Worm (Caenorhabditis elegans): ENCODE results near the gene dml-1.

Gene dml-1

DNA sequence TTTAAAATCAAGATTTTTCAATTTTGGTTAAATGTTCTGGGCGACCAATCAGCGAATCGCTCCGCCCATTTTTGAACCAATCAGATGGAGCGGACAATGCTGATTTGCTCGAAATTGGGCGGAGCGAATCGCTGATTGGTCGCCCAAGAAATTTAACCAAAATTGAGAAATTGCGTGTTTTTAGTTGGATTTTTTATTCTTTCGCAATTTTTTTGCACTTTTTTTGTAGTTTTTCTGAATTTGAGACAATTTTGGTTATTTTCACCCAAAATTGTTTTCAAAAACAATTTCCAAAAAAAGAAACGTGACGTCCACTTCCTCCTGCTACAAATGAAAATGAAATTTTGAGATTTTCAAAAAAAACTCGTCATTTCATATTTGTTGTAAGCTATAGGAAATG is at the start of gene dml-1:
Gene dml-1 (plus strand): TSS at position 301 of the 400 bp plus-strand sequence.
- no peak for TF ChIP-seq unc-62 (GFP tag; optimal IDR thresholded peaks at IDR 0.05)

DNA sequence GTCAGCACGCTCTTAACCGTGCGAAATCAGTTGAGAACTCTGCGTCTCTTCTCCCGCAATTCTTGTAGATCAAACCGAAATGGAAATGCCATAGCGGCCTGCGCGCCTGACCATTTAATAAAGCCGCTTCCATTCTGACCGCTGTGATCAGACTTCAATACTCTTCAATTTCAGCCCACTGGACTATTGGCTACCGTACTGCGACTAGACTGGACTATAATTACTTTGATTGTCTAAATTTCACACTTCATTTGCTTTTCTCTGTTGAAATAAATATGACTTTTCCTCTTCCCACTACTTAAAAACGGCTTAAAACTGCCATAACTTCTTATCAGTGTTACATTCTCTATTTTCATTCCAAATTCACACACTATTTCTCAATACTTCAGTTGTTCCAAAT is 48.4 kb upstream of the dml-1 start, which contains the start of gene Y54G2A.7:
Gene Y54G2A.7 (plus strand): TSS at position 301 of the 400 bp plus-strand sequence.
- TF ChIP-seq unc-62 (GFP tag; optimal IDR thresholded peaks at IDR 0.05), result no peak

DNA sequence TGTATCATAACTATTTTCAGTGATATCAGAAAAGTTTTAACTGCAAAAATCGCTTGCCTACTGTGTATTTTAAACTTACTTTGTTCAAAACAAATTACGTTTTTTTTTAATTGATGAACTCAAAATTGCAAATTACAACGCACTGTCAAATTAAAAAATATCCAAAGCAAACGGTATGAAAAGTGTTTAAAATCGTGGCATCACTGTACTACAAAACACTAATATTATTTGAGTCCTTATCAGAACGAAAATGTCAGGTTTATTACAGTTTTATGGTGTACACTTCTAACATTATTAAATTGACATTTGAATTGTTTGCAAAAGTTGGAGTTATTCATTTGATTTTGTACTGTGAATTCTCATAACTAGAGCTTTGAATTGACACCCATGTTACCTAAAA is 45.5 kb upstream of the dml-1 start, which contains the start of gene clec-83:
Gene clec-83 (minus strand): TSS at position 213 of the 400 bp plus-strand sequence.
- TF ChIP-seq unc-62 (GFP tag; optimal IDR thresholded peaks at IDR 0.05), result no peak

DNA sequence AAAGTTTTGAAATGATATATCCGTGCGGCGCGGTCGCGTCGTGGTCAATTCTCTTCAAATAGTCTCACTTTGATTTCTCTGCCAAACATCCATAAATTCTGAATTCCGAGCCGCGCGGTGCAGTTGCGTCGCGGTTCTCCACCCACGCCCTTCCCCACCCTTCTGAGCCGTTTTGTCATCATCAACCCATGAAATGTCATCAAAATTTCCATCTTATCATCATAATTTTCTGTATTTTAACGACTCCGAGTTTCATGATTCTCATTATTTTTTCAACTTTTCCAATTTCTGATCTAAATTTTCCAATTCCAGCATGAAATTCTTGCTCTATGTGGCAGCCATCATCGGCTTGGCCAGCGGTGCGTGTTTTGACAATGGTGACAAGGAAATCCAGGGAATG is 44.6 kb upstream of the dml-1 start, which contains the start of gene clec-84:
Gene clec-84 (plus strand): TSS at position 301 of the 400 bp plus-strand sequence.
- TF ChIP-seq unc-62 (GFP tag; optimal IDR thresholded peaks at IDR 0.05), result no peak

DNA sequence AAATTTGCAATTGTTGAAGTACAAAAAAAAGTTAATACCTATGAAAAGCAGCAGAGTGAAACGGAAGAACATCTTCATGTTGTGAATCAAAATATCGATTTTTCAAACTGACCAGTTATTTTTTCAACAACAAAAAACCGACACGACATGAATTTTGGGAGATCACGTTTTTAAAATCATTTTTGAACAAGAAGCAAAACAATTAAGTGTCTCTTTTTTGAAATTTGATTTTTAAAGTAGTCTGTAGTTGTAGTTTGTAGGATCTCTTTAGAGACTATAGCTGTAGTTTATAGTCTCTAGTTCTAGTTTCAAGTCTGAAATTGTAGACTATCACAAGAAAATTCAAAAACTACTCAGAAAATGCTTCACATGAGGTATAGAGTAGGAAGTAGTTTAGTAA is 42.9 kb upstream of the dml-1 start, which contains the start of gene Y54G2A.15:
Gene Y54G2A.15 (minus strand): TSS at position 101 of the 400 bp plus-strand sequence.
- no peak for TF ChIP-seq unc-62 (GFP tag; optimal IDR thresholded peaks at IDR 0.05)

DNA sequence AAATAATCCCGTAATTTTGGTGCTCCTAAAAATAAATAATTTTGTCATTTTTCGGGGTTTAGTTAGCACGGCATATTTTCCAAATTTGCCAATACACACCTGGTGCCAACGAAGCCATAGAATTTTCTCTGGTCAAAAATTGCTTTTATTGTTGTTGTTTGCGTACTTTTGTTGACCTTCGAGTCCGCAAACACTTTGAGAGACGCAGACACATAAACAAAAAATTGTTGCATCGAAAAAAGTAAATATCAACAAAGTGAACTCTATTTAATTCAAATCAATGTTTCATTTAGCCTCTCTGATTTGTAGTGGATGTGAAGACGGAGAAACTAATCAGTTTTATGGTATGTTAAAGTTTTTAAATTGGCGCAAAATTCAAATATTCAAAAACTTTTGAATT is 40.5 kb upstream of the dml-1 start, which contains the start of gene Y54G2A.40:
Gene Y54G2A.40 (plus strand): TSS at position 213 of the 400 bp plus-strand sequence.
- no peak for TF ChIP-seq unc-62 (GFP tag; optimal IDR thresholded peaks at IDR 0.05)

DNA sequence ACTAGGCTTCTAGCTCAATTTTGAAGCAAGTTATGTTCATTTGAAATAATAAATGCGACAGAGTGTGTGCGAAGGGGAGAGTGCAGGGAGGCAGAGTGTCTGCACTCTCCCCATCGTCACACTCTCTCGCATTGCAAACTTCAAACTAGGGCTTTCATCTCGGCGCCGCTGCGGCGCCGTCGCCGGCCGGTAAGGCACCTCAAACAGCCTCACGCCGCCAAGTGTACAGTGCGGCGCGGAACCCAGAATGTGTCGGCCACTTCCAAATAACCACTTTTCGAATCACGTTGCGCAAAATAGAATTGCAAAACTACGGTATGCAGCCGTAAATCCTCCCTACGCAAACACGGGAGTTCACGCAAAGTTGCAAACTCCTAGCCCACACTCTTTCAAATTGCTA is 37.5 kb upstream of the dml-1 start:
- no peak for TF ChIP-seq unc-62 (GFP tag; optimal IDR thresholded peaks at IDR 0.05)

DNA sequence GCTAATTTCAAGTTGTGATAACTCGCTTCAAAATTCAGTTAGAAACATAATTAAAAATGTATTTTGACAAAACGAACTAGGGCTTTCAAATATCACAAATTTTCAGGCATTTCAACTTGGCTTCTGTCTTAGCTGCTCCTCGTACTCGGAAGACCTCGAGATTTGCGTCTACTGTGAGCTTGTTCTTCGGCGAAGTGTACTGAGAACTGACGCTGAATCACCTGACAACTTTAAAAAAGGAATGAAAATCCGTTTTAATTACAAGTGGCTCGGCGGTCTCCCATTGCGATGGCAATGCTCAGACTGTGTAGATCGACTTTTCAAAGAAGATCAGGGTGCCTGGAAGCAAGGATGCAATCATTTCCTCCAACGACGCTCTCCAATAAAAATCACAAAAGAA is 36.2 kb upstream of the dml-1 start, which contains the start of gene clec-85:
Gene clec-85 (plus strand): TSS at position 301 of the 400 bp plus-strand sequence.
- no peak for TF ChIP-seq unc-62 (GFP tag; optimal IDR thresholded peaks at IDR 0.05)

DNA sequence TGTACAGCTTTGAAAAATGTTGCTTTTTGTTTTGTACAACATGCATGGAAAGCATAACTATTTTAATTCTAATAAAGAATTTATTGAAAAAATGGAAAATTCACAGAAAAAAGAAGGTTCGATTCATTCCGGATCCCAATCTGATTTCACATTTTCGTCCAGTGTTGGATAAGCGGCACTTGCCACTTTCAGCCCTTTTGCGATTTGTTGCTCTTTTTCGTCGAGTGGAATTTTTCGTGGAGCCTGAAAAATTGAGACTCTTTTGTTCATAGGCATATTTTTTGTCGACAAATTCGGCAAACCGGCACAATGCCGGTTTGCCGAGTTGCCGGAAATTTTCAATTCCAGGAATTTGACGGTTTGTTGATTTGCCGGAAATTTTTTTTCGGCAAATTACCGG is 35.1 kb upstream of the dml-1 start:
- TF ChIP-seq unc-62 (GFP tag; optimal IDR thresholded peaks at IDR 0.05), result no peak

DNA sequence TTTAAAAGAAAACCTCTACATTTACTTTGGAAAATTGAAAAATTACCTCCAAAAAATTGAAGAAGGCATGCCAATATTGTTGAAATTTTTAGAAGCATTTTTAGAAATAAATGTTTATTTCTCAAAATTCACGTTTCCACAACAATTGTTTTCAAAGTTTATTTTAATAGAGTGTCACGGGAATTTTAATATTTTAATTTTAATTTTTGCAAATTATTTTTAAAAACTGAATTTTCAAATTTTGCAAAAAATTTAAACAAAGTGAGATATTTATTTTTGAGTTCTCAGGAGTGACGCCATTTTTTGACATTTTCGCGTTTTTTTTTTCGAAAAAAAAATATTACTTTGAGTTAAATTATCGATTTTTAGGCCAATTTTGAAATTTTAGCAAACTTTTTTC is 33.6 kb upstream of the dml-1 start, which contains the start of gene Y54G2A.49:
Gene Y54G2A.49 (minus strand): TSS at position 101 of the 400 bp plus-strand sequence.
- no peak for TF ChIP-seq unc-62 (GFP tag; optimal IDR thresholded peaks at IDR 0.05)

DNA sequence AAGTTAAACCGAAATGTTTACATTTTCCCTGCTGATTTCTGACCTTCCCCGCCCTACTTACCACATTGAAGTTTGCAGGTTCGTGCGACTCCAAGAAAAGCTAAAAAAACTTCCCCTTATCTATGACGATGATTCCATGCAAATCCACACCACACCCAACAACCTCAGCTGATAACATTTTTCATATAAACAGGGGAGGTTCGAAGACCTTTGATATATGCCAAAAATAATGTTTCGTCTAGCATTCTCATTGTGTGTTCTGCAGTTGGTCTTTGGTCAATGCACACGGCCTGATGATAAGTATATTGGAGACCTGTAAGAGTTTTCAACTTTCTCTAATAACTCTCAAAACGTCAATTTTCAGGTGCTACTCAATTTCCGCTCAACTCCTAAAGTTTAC is 32.6 kb upstream of the dml-1 start:
- no peak for TF ChIP-seq unc-62 (GFP tag; optimal IDR thresholded peaks at IDR 0.05)

DNA sequence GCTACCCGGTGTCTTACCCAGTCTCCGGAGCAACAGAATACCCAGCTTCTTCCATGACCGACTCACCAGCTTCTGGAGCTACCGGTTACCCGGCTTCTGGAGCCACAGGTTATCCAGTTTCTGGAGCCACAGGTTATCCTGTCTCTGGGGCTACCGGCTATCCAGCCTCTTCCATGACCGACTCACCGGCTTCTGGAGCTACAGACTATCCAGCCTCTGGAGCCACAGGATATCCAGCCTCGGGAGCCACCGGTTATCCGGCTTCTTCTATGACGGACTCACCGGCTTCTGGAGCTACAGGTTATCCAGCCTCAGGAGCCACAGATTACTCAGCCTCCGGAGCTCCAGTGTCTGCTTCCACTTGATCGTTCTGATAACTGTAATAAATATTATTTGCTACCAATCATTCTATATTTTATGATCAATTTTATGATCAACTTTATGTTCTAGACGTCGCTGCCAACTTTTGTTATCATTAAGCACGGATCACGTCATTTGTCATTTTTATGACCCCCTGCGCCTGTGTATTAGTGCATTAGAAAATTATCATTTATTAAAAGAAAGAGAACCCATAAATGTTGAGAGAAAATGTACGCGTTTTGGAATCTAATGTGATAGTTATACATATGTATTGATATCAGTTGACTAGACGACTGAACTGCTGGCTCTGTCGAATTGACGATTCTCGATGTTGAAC is 31.6 kb upstream of the dml-1 start:
- TF ChIP-seq unc-62 (GFP tag; optimal IDR thresholded peaks at IDR 0.05), result no peak

DNA sequence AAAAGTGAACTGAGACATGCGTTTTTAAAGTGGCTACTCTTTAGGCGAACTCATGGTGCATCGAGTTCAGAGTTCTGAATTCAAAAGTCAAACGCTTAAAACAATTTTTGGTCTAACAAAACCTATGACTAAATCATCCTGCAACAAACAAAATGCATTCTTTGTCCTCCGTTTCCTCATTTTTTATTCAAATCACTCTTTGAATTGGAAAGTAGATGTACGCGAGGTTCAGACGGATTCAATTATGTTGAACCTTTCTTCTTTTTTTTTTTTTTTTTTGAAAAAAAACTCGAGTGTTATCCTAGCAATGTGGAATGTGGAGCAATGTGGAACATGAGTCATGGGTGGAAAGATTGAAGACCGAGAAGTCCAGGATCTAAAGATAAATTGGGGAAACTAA is 28.0 kb upstream of the dml-1 start:
- no peak for TF ChIP-seq unc-62 (GFP tag; optimal IDR thresholded peaks at IDR 0.05)

DNA sequence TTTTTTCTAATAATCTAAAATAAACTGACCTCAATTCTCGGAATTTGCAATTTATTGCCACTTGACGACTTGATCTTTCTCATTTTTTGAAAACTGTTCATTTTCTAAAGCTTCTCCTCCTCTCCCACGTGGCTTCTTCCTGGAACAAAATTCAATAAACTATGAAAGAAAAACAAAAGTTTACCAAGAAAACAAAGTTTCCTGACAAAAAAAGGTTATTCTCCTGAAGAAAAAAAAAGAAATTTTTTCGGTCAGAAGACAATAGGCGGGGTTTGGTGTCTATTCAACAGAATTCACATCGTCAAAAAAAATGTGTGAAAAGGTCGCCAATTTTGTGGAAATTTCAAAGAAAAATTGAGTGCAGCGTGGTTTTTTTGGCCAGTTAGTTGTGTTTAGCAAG is 22.0 kb upstream of the dml-1 start, which contains the start of gene Y54G2A.16:
Gene Y54G2A.16 (minus strand): TSS at position 101 of the 400 bp plus-strand sequence.
- TF ChIP-seq unc-62 (GFP tag; optimal IDR thresholded peaks at IDR 0.05), result no peak

DNA sequence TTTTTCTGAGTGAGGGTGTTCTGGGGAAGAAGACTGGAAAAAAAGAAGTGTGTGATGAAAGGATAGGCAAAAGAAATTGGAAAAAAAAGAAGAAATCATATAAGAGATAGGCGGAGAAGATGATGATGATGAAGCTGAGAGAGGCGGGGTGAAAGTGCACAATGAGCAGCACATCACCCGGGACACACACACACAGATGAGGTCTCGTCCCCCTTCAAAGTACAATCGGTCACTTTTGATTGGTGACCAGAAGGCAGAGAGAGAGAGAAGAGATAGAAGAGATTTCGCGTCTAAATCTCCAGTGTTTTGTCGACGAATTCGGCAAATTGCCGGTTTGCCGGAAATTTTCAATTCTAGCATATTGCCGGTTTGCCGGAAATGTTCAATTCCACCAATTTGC is 1.5 kb upstream of the dml-1 start:
- no peak for TF ChIP-seq unc-62 (GFP tag; optimal IDR thresholded peaks at IDR 0.05)

DNA sequence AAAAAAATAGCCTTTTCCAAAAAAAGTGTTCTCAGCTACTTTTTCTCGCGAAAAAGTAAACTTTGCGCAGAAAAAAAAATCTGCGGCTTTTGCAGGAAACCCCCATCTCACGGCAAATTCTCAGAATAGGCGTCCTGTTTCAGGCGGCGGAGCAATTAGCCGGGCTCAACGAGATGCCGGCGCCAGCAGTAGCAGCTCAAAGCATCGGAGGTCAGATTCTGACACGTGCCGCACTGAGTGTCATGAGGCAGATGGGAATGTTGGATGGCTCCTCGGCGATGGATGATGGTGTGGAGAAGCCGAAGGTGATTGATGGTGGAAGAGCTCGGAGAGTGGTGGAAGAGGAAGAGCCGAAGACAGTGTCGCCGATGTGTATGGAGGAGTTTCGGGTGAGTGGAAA is 490 bp downstream of the dml-1 start:
- no peak for TF ChIP-seq unc-62 (GFP tag; optimal IDR thresholded peaks at IDR 0.05)

DNA sequence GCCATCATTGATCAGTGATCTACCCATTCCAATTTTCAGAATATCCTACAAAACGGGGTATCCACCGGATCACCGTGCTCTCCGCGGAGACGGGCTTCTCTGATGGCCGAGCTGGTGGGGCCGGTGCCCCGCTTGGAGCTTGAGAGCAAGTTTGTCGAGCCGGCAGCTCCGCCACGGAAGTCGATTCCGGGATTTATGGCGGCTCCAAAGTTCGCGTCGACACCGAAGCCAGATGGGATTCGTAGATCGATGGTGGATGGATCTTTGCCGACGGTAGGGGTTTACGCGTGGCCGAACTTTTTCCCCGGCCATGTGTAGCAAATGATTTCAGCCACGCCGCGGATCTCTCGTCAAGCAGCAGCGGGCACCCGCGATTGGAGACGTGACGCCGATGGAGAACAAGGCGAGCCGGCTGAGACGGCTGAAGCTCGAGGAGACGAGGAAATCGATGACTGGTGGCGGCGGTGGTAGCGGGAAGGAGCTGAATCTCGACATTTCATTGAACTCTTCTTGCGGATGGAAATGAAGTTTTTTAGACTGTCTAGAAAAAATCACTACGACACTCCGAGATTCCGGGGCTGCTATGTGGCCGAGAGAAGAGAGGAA is 1.8 kb downstream of the dml-1 start:
- no peak for TF ChIP-seq unc-62 (GFP tag; optimal IDR thresholded peaks at IDR 0.05)
